Worm (Caenorhabditis elegans): ENCODE measurements around the gene unc-83.

unc-83 gene

ce11 chrV:6462606-6463005 lies 2.3 kb upstream of the unc-83 start:
- no peak for TF ChIP-seq lin-39 (tag; optimal IDR thresholded peaks at IDR 0.05)
- TF ChIP-seq sdz-12 (GFP tag; optimal IDR thresholded peaks at IDR 0.05), result no peak
- TF ChIP-seq nhr-11 (tag; optimal IDR thresholded peaks at IDR 0.05), result no peak
- TF ChIP-seq snpc-4 (tag; optimal IDR thresholded peaks at IDR 0.05), result no peak
- TF ChIP-seq mes-2 (tag; optimal IDR thresholded peaks at IDR 0.05; ENCODE audit: poor library complexity, severe bottlenecking), result no peak
- TF ChIP-seq nhr-77 (tag; optimal IDR thresholded peaks at IDR 0.05), result peak; percentile 16
- peak; percentile 32; the same call in 1 of the 2 replicates for TF ChIP-seq dmd-6 (GFP tag; IDR thresholded peaks at IDR 0.05)
- TF ChIP-seq dmd-8 (GFP tag; IDR thresholded peaks at IDR 0.05), result no peak
- no peak for TF ChIP-seq zip-2 (tag; optimal IDR thresholded peaks at IDR 0.05)
- TF ChIP-seq nhr-102 (tag; optimal IDR thresholded peaks at IDR 0.05), result no peak
- no peak for TF ChIP-seq F49E8.2 (tag; optimal IDR thresholded peaks at IDR 0.05; ENCODE audit: borderline replicate concordance)
- TF ChIP-seq spr-1 (tag; optimal IDR thresholded peaks at IDR 0.05), result no peak
- TF ChIP-seq R02D3.7 (tag; optimal IDR thresholded peaks at IDR 0.05), result no peak
- no peak for TF ChIP-seq ama-1 (optimal IDR thresholded peaks at IDR 0.05)
- no peak for TF ChIP-seq pha-4 (GFP tag; IDR thresholded peaks at IDR 0.05)
- no peak for TF ChIP-seq pha-4 (tag; optimal IDR thresholded peaks at IDR 0.05)
- TF ChIP-seq Y75B8A.6 (GFP tag; IDR thresholded peaks at IDR 0.05), result no peak
- TF ChIP-seq php-3 (GFP tag; IDR thresholded peaks at IDR 0.05), result 0 out of 2 replicates have a peak, but pooled peaks have one; percentile 31
- no peak for TF ChIP-seq mdl-1 (tag; optimal IDR thresholded peaks at IDR 0.05)
- TF ChIP-seq lsy-2 (tag; optimal IDR thresholded peaks at IDR 0.05), result no peak
- TF ChIP-seq zfp-2 (tag; optimal IDR thresholded peaks at IDR 0.05), result no peak
- no peak for TF ChIP-seq daf-16 (GFP tag; optimal IDR thresholded peaks at IDR 0.05)
- TF ChIP-seq daf-16 (tag; optimal IDR thresholded peaks at IDR 0.05), result peak; percentile 78
- no peak for TF ChIP-seq nhr-48 (tag; optimal IDR thresholded peaks at IDR 0.05)
- no peak for TF ChIP-seq ceh-20 (GFP tag; IDR thresholded peaks at IDR 0.05)
- TF ChIP-seq D1046.2 (GFP tag; IDR thresholded peaks at IDR 0.05), result no peak
- no peak for TF ChIP-seq vab-7 (GFP tag; IDR thresholded peaks at IDR 0.05)
- no peak for TF ChIP-seq egl-27 (tag; optimal IDR thresholded peaks at IDR 0.05)
- TF ChIP-seq mep-1 (tag; optimal IDR thresholded peaks at IDR 0.05), result peak; percentile 7
- TF ChIP-seq ceh-82 (tag; optimal IDR thresholded peaks at IDR 0.05), result no peak
- no peak for TF ChIP-seq egl-43 (GFP tag; IDR thresholded peaks at IDR 0.05)
- TF ChIP-seq hlh-11 (tag; optimal IDR thresholded peaks at IDR 0.05), result peak; percentile 51
- no peak for TF ChIP-seq saeg-2 (GFP tag; IDR thresholded peaks at IDR 0.05)
- TF ChIP-seq nhr-28 (tag; optimal IDR thresholded peaks at IDR 0.05), result peak; percentile 76
- TF ChIP-seq F44E2.7 (GFP tag; IDR thresholded peaks at IDR 0.05), result no peak
- TF ChIP-seq T26A8.4 (GFP tag; IDR thresholded peaks at IDR 0.05), result no peak
- TF ChIP-seq skn-1 (tag; optimal IDR thresholded peaks at IDR 0.05), result no peak
- TF ChIP-seq pqm-1 (tag; optimal IDR thresholded peaks at IDR 0.05), result no peak
- TF ChIP-seq nhr-76 (tag; optimal IDR thresholded peaks at IDR 0.05), result no peak
- TF ChIP-seq daf-12 (tag; optimal IDR thresholded peaks at IDR 0.05), result no peak
- TF ChIP-seq lin-29 (GFP tag; IDR thresholded peaks at IDR 0.05), result no peak
- TF ChIP-seq mxl-2 (GFP tag; conservative IDR thresholded peaks at IDR 0.05), result no peak
- no peak for TF ChIP-seq aly-2 (tag; optimal IDR thresholded peaks at IDR 0.05)
- TF ChIP-seq snpc-1.2 (GFP tag; IDR thresholded peaks at IDR 0.05), result no peak
- TF ChIP-seq fos-1 (tag; optimal IDR thresholded peaks at IDR 0.05), result no peak
- TF ChIP-seq fkh-10 (GFP tag; optimal IDR thresholded peaks at IDR 0.05), result no peak
- TF ChIP-seq aha-1 (tag), result peak; percentile 18
- peak; percentile 27 for TF ChIP-seq dve-1 (tag; optimal IDR thresholded peaks at IDR 0.05; ENCODE audit: insufficient read depth)
- no peak for TF ChIP-seq daf-8 (GFP tag; IDR thresholded peaks at IDR 0.05)
- TF ChIP-seq hlh-30 (tag; optimal IDR thresholded peaks at IDR 0.05; ENCODE audit: insufficient read depth), result peak; percentile 73
- no peak for TF ChIP-seq daf-19 (GFP tag; conservative IDR thresholded peaks at IDR 0.05)
- no peak for TF ChIP-seq ztf-11 (tag; optimal IDR thresholded peaks at IDR 0.05)
- no peak for TF ChIP-seq tra-1 (GFP tag; IDR thresholded peaks at IDR 0.05)
- peak; percentile 32 for TF ChIP-seq dpl-1 (GFP tag; optimal IDR thresholded peaks at IDR 0.05)
